Worm (Caenorhabditis elegans): ENCODE data around the gene B0280.11.

ce11 chrIII:7101814-7102477, 36.1 kb downstream of the B0280.11 start:
- TF ChIP-seq ztf-11 (tag; optimal IDR thresholded peaks at IDR 0.05) (no peak), sem-2 (GFP tag; optimal IDR thresholded peaks at IDR 0.05) (no peak), nhr-12 (tag; optimal IDR thresholded peaks at IDR 0.05) (no peak), nhr-76 (tag; optimal IDR thresholded peaks at IDR 0.05) (no peak), unc-62 (GFP tag; optimal IDR thresholded peaks at IDR 0.05) (no peak), lin-13 (tag; optimal IDR thresholded peaks at IDR 0.05) (no peak), unc-120 (tag; optimal IDR thresholded peaks at IDR 0.05; ENCODE audit: poor library complexity, severe bottlenecking) (no peak), unc-39 (tag; optimal IDR thresholded peaks at IDR 0.05) (no peak), lsy-2 (tag; optimal IDR thresholded peaks at IDR 0.05) (no peak), pha-4 (tag; optimal IDR thresholded peaks at IDR 0.05) (no peak), mab-5 (tag; optimal IDR thresholded peaks at IDR 0.05) (no peak)
